Fruit fly (Drosophila melanogaster): ENCODE measurements around the gene Nph.

Nph gene

DNA sequence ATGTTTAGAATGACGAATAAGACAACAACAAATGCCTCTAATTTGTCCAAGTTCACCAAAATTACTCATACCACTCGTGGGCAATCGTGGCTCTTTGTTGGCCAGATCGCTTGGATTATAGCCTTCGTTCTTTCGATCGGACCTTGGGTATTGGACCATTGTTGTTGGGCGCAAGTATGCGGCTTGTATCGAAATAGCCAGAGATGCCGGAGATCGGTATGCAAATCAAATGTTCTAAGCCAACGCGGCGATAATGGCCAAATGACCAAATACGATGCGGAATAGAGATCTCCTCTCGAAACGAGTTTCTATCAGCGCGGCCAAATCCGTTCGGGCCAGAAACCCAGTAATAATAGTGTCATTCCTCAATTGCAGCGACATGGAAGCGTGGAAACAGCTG, 19.4 kb downstream of the Nph start:
- TF ChIP-seq CG10348 (GFP tag; IDR thresholded peaks at IDR 0.05) (0 out of 2 replicates have a peak, but pooled peaks have one; percentile 10), gl (tag; optimal IDR thresholded peaks at IDR 0.05) (no peak), Ets98B (GFP tag; IDR thresholded peaks at IDR 0.05) (no peak)

DNA sequence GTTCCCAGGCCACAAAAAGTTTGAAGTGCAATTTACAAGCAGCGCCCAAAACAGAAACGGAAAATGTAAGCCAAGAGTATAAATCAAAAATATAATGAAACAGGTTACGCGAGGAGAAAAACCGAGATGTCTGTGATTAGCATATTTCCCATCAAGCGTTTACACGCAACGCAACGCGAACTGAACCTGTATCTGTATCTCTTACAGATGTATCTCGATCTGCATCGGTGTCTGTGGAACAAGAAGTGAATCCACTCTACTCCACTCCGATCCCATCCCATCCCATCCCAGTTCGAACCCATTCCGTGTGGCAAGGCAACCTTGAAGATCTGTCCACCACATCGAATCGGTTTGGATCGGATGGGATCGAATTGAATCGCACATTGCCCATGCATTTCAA, 20.8 kb downstream of the Nph start:
- no peak for TF ChIP-seq CG15710 (tag; optimal IDR thresholded peaks at IDR 0.05)
- peak; percentile 15 for TF ChIP-seq CG8159 (tag; optimal IDR thresholded peaks at IDR 0.05)
- no peak for TF ChIP-seq CG13204 (GFP tag; optimal IDR thresholded peaks at IDR 0.05)
- TF ChIP-seq D1 (tag; optimal IDR thresholded peaks at IDR 0.05): no peak
- TF ChIP-seq CG17806 (tag; optimal IDR thresholded peaks at IDR 0.05): no peak
- TF ChIP-seq Pif1B (GFP tag; optimal IDR thresholded peaks at IDR 0.05): no peak
- TF ChIP-seq CG34367 (tag; optimal IDR thresholded peaks at IDR 0.05): no peak
- TF ChIP-seq CG10348 (GFP tag; IDR thresholded peaks at IDR 0.05): no peak

DNA sequence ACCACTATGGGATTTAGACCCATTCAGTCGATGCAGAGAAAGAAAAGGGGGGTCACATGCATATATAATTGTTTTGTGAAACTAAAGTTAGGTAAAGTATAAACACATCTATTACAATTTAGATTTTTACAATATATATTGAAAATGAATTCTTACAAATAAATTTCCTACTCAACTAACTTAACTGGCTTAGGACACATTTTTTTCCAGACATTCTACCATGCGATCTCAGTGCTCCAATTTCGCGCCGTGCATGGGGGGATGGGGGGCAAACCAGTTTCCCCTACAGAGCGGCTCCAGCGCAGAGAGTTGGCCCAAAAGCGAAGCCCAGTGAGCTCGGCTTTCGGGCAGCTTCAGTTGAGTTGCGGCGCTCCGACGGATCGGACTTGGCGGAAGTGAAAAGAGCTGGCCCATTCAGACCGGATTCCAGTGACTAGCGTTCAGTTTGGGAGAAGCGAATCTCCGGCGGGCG, 21.6 kb downstream of the Nph start, which contains the start of gene CG7896:
Gene CG7896 (plus strand): TSS at position 354 of the 472 bp plus-strand sequence.
- TF ChIP-seq CG9948 (tag; optimal IDR thresholded peaks at IDR 0.05): peak; percentile 67
- TF ChIP-seq CG32121 (GFP tag; IDR thresholded peaks at IDR 0.05): peak; percentile 91
- peak; percentile 74 for TF ChIP-seq CG15710 (tag; optimal IDR thresholded peaks at IDR 0.05)
- TF ChIP-seq D1 (tag; optimal IDR thresholded peaks at IDR 0.05): no peak
- peak; percentile 79 for TF ChIP-seq rn (GFP tag; IDR thresholded peaks at IDR 0.05)
- TF ChIP-seq CG17806 (tag; optimal IDR thresholded peaks at IDR 0.05): peak; percentile 64
- TF ChIP-seq CG4496 (GFP tag; IDR thresholded peaks at IDR 0.05): peak; percentile 88
- no peak for TF ChIP-seq CG10348 (GFP tag; IDR thresholded peaks at IDR 0.05)
- peak; percentile 76 for TF ChIP-seq CG8301 (tag; optimal IDR thresholded peaks at IDR 0.05)
- TF ChIP-seq CG12605 (GFP tag; IDR thresholded peaks at IDR 0.05): peak; percentile 40; the same call in 1 of the 2 replicates
- no peak for TF ChIP-seq CG14655 (GFP tag; optimal IDR thresholded peaks at IDR 0.05)
- TF ChIP-seq Snoo (tag; optimal IDR thresholded peaks at IDR 0.05): peak; percentile 78
- TF ChIP-seq CG8159 (tag; optimal IDR thresholded peaks at IDR 0.05): peak; percentile 83
- peak; percentile 68 for TF ChIP-seq CG34367 (tag; optimal IDR thresholded peaks at IDR 0.05)
- TF ChIP-seq EcR (GFP tag; optimal IDR thresholded peaks at IDR 0.05): no peak
- TF ChIP-seq Pif1B (GFP tag; optimal IDR thresholded peaks at IDR 0.05): peak; percentile 92
- peak; percentile 4 for TF ChIP-seq gl (tag; optimal IDR thresholded peaks at IDR 0.05)
- TF ChIP-seq Pif1A (GFP tag; optimal IDR thresholded peaks at IDR 0.05): peak; percentile 84
- peak; percentile 81 for TF ChIP-seq Ets98B (GFP tag; IDR thresholded peaks at IDR 0.05)
- TF ChIP-seq fd96Ca (GFP tag; IDR thresholded peaks at IDR 0.05): peak; percentile 78
- TF ChIP-seq CG13204 (GFP tag; optimal IDR thresholded peaks at IDR 0.05): peak; percentile 80

DNA sequence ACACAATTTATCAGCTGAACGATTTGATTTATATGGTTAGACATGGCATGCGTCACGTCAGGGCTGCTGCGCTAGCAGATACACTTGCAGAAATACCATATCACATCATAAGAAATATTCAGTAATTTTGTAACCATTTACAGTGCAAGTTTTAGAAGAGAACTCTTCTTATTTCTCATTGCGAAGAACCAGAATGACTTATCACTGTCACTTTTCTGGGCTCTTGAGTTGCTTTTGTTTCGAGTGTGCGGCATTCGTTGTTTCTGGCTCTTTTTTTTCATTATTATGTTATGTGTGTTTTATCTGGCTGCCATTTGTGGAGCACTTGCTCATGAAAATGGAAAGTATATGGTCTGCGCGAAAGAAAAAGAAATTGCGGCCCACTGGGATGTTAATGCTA, 22.6 kb downstream of the Nph start:
- TF ChIP-seq CG34367 (tag; optimal IDR thresholded peaks at IDR 0.05) (no peak), CG9948 (tag; optimal IDR thresholded peaks at IDR 0.05) (no peak), rn (GFP tag; IDR thresholded peaks at IDR 0.05) (peak; percentile 62; the same call in 1 of the 2 replicates), CG8301 (tag; optimal IDR thresholded peaks at IDR 0.05) (peak; percentile 63), gl (tag; optimal IDR thresholded peaks at IDR 0.05) (no peak), Ets98B (GFP tag; IDR thresholded peaks at IDR 0.05) (peak; percentile 76), CG15710 (tag; optimal IDR thresholded peaks at IDR 0.05) (no peak), D1 (tag; optimal IDR thresholded peaks at IDR 0.05) (no peak), CG4496 (GFP tag; IDR thresholded peaks at IDR 0.05) (peak; percentile 82), Pif1B (GFP tag; optimal IDR thresholded peaks at IDR 0.05) (peak; percentile 8), CG17806 (tag; optimal IDR thresholded peaks at IDR 0.05) (peak; percentile 25), CG13204 (GFP tag; optimal IDR thresholded peaks at IDR 0.05) (no peak), CG14655 (GFP tag; optimal IDR thresholded peaks at IDR 0.05) (peak; percentile 64), CG10348 (GFP tag; IDR thresholded peaks at IDR 0.05) (no peak), CG32121 (GFP tag; IDR thresholded peaks at IDR 0.05) (peak; percentile 71), CG12605 (GFP tag; IDR thresholded peaks at IDR 0.05) (peak; percentile 65), EcR (GFP tag; optimal IDR thresholded peaks at IDR 0.05) (no peak), fd96Ca (GFP tag; IDR thresholded peaks at IDR 0.05) (peak; percentile 83), Snoo (tag; optimal IDR thresholded peaks at IDR 0.05) (no peak), Pif1A (GFP tag; optimal IDR thresholded peaks at IDR 0.05) (no peak), CG8159 (tag; optimal IDR thresholded peaks at IDR 0.05) (no peak)

DNA sequence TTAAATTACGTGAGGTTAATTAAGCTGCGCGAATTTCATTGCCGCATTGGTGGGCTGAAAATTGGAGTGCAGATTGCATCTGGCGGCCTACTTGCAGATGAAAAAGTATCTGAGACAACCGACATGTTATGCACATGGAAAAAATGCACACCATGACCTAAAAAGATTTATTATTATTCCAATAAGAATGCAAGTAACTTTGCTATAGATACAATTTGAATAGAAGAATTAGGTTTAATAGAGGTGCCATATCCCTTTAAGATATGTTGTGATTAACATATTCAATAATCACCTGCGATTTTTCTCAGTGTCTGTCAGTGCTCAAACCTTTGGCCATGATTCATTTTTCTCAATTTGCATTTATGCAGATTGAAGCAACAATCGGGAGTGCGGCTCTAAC, 23.2 kb downstream of the Nph start:
- TF ChIP-seq CG8159 (tag; optimal IDR thresholded peaks at IDR 0.05) (peak; percentile 15), CG12605 (GFP tag; IDR thresholded peaks at IDR 0.05) (peak; percentile 14; the same call in 1 of the 2 replicates), Ets98B (GFP tag; IDR thresholded peaks at IDR 0.05) (peak; percentile 23; the same call in 1 of the 2 replicates), CG34367 (tag; optimal IDR thresholded peaks at IDR 0.05) (no peak), CG10348 (GFP tag; IDR thresholded peaks at IDR 0.05) (no peak), CG9948 (tag; optimal IDR thresholded peaks at IDR 0.05) (no peak), CG15710 (tag; optimal IDR thresholded peaks at IDR 0.05) (no peak), CG8301 (tag; optimal IDR thresholded peaks at IDR 0.05) (peak; percentile 57), CG32121 (GFP tag; IDR thresholded peaks at IDR 0.05) (peak; percentile 8; the same call in 1 of the 2 replicates), fd96Ca (GFP tag; IDR thresholded peaks at IDR 0.05) (no peak), CG17806 (tag; optimal IDR thresholded peaks at IDR 0.05) (peak; percentile 3), CG4496 (GFP tag; IDR thresholded peaks at IDR 0.05) (peak; percentile 72), CG14655 (GFP tag; optimal IDR thresholded peaks at IDR 0.05) (peak; percentile 40), D1 (tag; optimal IDR thresholded peaks at IDR 0.05) (no peak), rn (GFP tag; IDR thresholded peaks at IDR 0.05) (no peak)

dm6 chr3R:29978595-29978994, 26.1 kb downstream of the Nph start:
- TF ChIP-seq CG8159 (tag; optimal IDR thresholded peaks at IDR 0.05) (peak; percentile 41), CG8301 (tag; optimal IDR thresholded peaks at IDR 0.05) (no peak), Pif1A (GFP tag; optimal IDR thresholded peaks at IDR 0.05) (peak; percentile 19), CG10348 (GFP tag; IDR thresholded peaks at IDR 0.05) (no peak), CG15710 (tag; optimal IDR thresholded peaks at IDR 0.05) (peak; percentile 33), CG32121 (GFP tag; IDR thresholded peaks at IDR 0.05) (no peak), CG34367 (tag; optimal IDR thresholded peaks at IDR 0.05) (peak; percentile 5), CG14655 (GFP tag; optimal IDR thresholded peaks at IDR 0.05) (peak; percentile 14)
